Worm (Caenorhabditis elegans): Measurements from ENCODE around the gene ttr-51.

DNA sequence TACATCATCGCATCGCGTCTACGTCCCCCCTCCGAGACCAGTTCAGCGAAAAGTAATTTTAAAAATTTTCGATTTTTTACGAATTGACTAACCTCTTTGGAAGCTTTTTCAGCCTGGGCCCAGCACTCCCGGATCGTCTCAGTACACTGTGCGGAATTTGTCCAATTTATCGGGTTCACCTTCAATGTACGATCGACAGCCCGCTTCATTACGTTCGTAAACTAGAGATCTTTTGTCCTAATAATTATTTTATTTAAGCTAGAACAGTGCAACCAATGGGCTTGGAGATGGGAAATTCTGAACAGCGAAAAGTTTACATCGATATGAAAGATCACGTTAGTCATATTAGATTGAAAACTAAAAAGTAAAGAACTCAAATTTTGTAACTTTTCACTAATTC is 10.8 kb downstream of the ttr-51 start:
- TF ChIP-seq hlh-8 (tag; optimal IDR thresholded peaks at IDR 0.05) (no peak), odd-2 (tag; optimal IDR thresholded peaks at IDR 0.05) (no peak), ama-1 (optimal IDR thresholded peaks at IDR 0.05) (no peak), pha-4 (tag; optimal IDR thresholded peaks at IDR 0.05) (no peak), fkh-6 (tag; optimal IDR thresholded peaks at IDR 0.05) (no peak), sox-2 (GFP tag; IDR thresholded peaks at IDR 0.05) (no peak), fkh-10 (GFP tag; optimal IDR thresholded peaks at IDR 0.05) (no peak), Y22D7AL.16 (tag; optimal IDR thresholded peaks at IDR 0.05) (no peak), C08G9.2 (tag; optimal IDR thresholded peaks at IDR 0.05) (no peak), nfya-1 (tag; optimal IDR thresholded peaks at IDR 0.05) (no peak), rnt-1 (tag; optimal IDR thresholded peaks at IDR 0.05) (no peak), ceh-48 (tag; optimal IDR thresholded peaks at IDR 0.05) (no peak), pqm-1 (tag; optimal IDR thresholded peaks at IDR 0.05) (no peak), tbx-7 (tag; optimal IDR thresholded peaks at IDR 0.05) (no peak)
